Worm (Caenorhabditis elegans): ENCODE measurements around the gene plk-1.

ce11 chrIII:8133346-8133745, 32.2 kb downstream of the plk-1 start, which contains the start of gene C14B9.2:
- TF ChIP-seq elt-3 (tag; optimal IDR thresholded peaks at IDR 0.05) (no peak), pha-4 (tag; optimal IDR thresholded peaks at IDR 0.05) (no peak), unc-62 (GFP tag; optimal IDR thresholded peaks at IDR 0.05) (no peak), bed-3 (GFP tag; optimal IDR thresholded peaks at IDR 0.05) (no peak), drap-1 (GFP tag; optimal IDR thresholded peaks at IDR 0.05) (no peak), hlh-1 (tag; optimal IDR thresholded peaks at IDR 0.05) (no peak), nhr-28 (tag; optimal IDR thresholded peaks at IDR 0.05) (no peak), unc-39 (tag; optimal IDR thresholded peaks at IDR 0.05) (no peak), sptf-1 (tag; optimal IDR thresholded peaks at IDR 0.05) (no peak)
